Fruit fly (Drosophila melanogaster): ENCODE measurements around the gene Mst87F.

The Mst87F gene

DNA sequence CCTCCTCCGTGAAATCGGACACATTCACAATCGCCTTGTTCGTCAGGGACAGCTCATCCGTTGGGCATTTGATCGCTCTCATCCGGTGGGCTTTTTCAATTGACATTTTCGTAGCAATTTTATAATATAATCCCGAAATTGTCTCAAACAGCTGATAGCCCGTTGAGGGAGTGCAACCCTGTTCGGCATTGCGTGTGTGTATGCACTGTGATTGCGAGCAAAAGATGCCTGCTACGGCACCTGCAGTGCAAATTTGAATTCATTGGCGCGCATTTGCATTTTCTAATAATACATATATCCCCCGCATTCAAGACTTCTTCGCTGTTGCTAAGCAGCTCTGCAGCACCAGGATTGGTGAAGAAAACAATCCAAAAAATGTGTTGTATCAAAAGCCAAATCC is 10.0 kb upstream of the Mst87F start, which contains the start of gene Nsf2 (continued):
- TF ChIP-seq CG15514 (GFP tag; optimal IDR thresholded peaks at IDR 0.05) (peak; percentile 69), CG43689 (GFP tag; IDR thresholded peaks at IDR 0.05) (no peak), CG9727 (GFP tag; optimal IDR thresholded peaks at IDR 0.05) (peak; percentile 30), CG15479 (GFP tag; optimal IDR thresholded peaks at IDR 0.05) (peak; percentile 90), sr (GFP tag; IDR thresholded peaks at IDR 0.05) (peak; percentile 69; the same call in 2 of the 3 replicates), grau (tag; optimal IDR thresholded peaks at IDR 0.05) (peak; percentile 44), gcm2 (GFP tag; optimal IDR thresholded peaks at IDR 0.05) (no peak), CG7556 (GFP tag; optimal IDR thresholded peaks at IDR 0.05) (no peak), Hmr (GFP tag; optimal IDR thresholded peaks at IDR 0.05) (peak; percentile 20), Ptx1 (GFP tag; IDR thresholded peaks at IDR 0.05) (no peak), NfI (GFP tag; optimal IDR thresholded peaks at IDR 0.05) (peak; percentile 3), Dp (GFP tag; optimal IDR thresholded peaks at IDR 0.05) (peak; percentile 99), CG13775 (GFP tag; optimal IDR thresholded peaks at IDR 0.05) (no peak), CG10267 (tag; optimal IDR thresholded peaks at IDR 0.05) (peak; percentile 43), CG2120 (GFP tag; optimal IDR thresholded peaks at IDR 0.05) (peak; percentile 10), Sin3A (optimal IDR thresholded peaks at IDR 0.05) (peak; percentile 38), Sry-β (GFP tag; optimal IDR thresholded peaks at IDR 0.05) (peak; percentile 60), CG32767 (GFP tag; IDR thresholded peaks at IDR 0.05) (peak; percentile 100), CG1603 (tag; optimal IDR thresholded peaks at IDR 0.05) (peak; percentile 88), ken (GFP tag; IDR thresholded peaks at IDR 0.05) (peak; percentile 59; the same call in 1 of the 3 replicates), CG9797 (GFP tag; optimal IDR thresholded peaks at IDR 0.05) (peak; percentile 57), trh (GFP tag; optimal IDR thresholded peaks at IDR 0.05) (no peak), gfzf (GFP tag; optimal IDR thresholded peaks at IDR 0.05) (peak; percentile 58), seq (GFP tag; IDR thresholded peaks at IDR 0.05) (peak; percentile 50; the same call in 1 of the 2 replicates), CG30020 (tag; optimal IDR thresholded peaks at IDR 0.05) (peak; percentile 24)

DNA sequence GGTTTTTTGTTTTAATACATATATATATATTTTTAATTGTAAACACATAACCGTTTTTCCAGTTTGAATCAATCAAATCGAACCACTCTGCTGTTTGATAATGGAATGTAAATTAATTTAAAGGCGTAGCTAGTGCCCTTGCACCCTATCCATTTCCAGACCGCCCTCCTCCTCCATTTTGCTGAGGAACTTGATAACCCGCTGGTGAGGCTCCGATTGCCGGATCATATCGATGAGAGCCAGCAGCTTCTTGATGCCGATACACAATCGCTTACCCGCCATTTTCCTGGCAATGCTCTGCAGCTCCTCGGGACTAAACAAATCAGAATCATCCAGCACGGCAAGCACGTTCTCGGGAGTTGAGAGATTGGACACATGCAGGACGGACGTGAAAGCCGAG is 6.7 kb upstream of the Mst87F start:
- TF ChIP-seq Opbp (GFP tag; IDR thresholded peaks at IDR 0.05; ENCODE audit: partially characterized antibody) (0 out of 3 replicates have a peak, but pooled peaks have one; percentile 15), CG18599 (GFP tag; optimal IDR thresholded peaks at IDR 0.05) (no peak)

DNA sequence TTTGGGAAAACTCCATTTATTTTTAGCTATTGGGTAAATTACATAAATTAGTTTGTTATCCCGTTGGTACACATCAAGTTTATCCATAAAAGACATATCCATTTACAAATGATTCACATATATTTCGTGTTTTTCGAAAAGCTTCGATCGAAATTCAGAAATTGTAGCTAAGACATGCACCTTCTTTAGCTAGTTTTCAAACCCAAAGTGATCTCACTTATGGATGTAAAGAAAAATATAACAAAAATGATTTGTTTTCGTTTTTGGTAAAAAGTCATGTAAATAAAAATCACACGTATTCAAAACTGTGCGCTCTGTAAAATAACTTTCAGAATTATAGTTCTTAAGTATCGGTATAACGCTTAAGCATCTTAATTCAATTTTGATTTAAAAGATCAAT is 5.7 kb upstream of the Mst87F start:
- peak; percentile 62 for TF ChIP-seq stwl (tag; optimal IDR thresholded peaks at IDR 0.05)
- peak; percentile 59 for TF ChIP-seq amos (GFP tag; IDR thresholded peaks at IDR 0.05; ENCODE audit: partially characterized antibody)
- no peak for TF ChIP-seq Mrtf (GFP tag; IDR thresholded peaks at IDR 0.05)
- TF ChIP-seq cwo (GFP tag; optimal IDR thresholded peaks at IDR 0.05), result no peak
- TF ChIP-seq odd (GFP tag; optimal IDR thresholded peaks at IDR 0.05), result no peak
- TF ChIP-seq CG30431 (GFP tag; optimal IDR thresholded peaks at IDR 0.05), result no peak
- TF ChIP-seq CG3995 (GFP tag; optimal IDR thresholded peaks at IDR 0.05), result peak; percentile 82
- no peak for TF ChIP-seq ash1 (GFP tag; optimal IDR thresholded peaks at IDR 0.05)
- no peak for TF ChIP-seq B-H2 (GFP tag; optimal IDR thresholded peaks at IDR 0.05)
- peak; percentile 82 for TF ChIP-seq CTCF (GFP tag; optimal IDR thresholded peaks at IDR 0.05)
- TF ChIP-seq MBD-R2 (GFP tag; IDR thresholded peaks at IDR 0.05), result peak; percentile 10; the same call in 1 of the 2 replicates
- TF ChIP-seq tll (GFP tag; optimal IDR thresholded peaks at IDR 0.05), result peak in 1 of 2 experiments; percentile 54
- TF ChIP-seq Dp (GFP tag; optimal IDR thresholded peaks at IDR 0.05), result peak; percentile 35
- peak; percentile 35 for TF ChIP-seq Lhr (GFP tag; optimal IDR thresholded peaks at IDR 0.05)
- no peak for TF ChIP-seq row (GFP tag; IDR thresholded peaks at IDR 0.05)
- TF ChIP-seq E2f2 (GFP tag; IDR thresholded peaks at IDR 0.05), result peak; percentile 71
- 0 out of 2 replicates have a peak, but pooled peaks have one; percentile 20 for TF ChIP-seq bbx (GFP tag; IDR thresholded peaks at IDR 0.05; ENCODE audit: partially characterized antibody)
- TF ChIP-seq knrl (GFP tag; IDR thresholded peaks at IDR 0.05; ENCODE audit: partially characterized antibody), result peak; percentile 45; the same call in 2 of the 3 replicates
- peak; percentile 7 for TF ChIP-seq BEAF-32 (GFP tag; optimal IDR thresholded peaks at IDR 0.05)
- no peak for TF ChIP-seq ems (GFP tag; optimal IDR thresholded peaks at IDR 0.05)
- TF ChIP-seq Stat92E (GFP tag; optimal IDR thresholded peaks at IDR 0.05), result no peak
- TF ChIP-seq C15 (GFP tag; IDR thresholded peaks at IDR 0.05), result no peak
- TF ChIP-seq pita (GFP tag; optimal IDR thresholded peaks at IDR 0.05), result peak; percentile 69
